1 fruit fly cellular context compared by ENCODE assay signal in genomic region chr3L:5610582-5610981, dm6.
TF ChIP-seq lines count a peak whose summit lies in the region.

No protein-coding gene starts in this region.

TF ChIP-seq in whole organism, embryonic, 481 proteins besides CTCF, POLR2A, EP300 and RAD21 (continued from another document):
- TF ChIP-seq CG9609 (GFP tag; optimal IDR thresholded peaks at IDR 0.05; lab: Kevin White, UChicago), result no peak
